Worm (Caenorhabditis elegans) whole organism, L1 larva: ENCODE results near the gene Y57A10A.5.

Experiments used
- C04F5.9 ChIP-seq: sonication (generic microtip); optimal IDR thresholded peaks from 2 replicates; lab custom pipeline; 2016; ENCODE audit warnings: missing genetic modification characterization, missing compliant biosample characterization
- sptf-1 ChIP-seq: fragments of 150-350 bp; optimal IDR thresholded peaks from 2 replicates; lab custom pipeline; 2014; ENCODE audit warnings: missing biosample characterization, missing genetic modification characterization

The Y57A10A.5 gene

DNA sequence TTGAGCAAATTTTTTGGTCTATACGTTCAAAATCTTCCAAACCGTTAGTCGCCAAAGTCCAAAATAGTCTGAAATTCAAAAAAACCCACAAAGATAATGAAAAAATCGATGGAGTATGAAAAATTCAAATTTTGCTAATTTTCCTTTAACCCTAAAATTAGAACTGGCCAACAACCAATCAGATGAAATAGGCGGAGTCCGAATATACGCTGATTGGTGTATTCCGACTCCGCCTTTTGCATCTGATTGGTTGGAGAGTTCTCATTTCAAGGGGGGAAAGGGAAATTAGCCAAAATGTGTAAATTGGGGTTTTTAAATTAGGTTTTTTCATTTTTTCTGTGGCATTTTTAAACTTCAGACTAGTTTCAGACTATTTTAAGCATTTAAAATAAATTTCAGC lies 50.3 kb downstream of the Y57A10A.5 start (continued):
- TF ChIP-seq C04F5.9, result no peak
- no peak for TF ChIP-seq sptf-1 (tag; lab: Kevin White, UChicago)
